Fruit fly (Drosophila melanogaster) whole organism, prepupa: ENCODE measurements around the gene CG2818.

Experiments
- Blimp-1 ChIP-seq: fragments of 200-800 bp; sonication (Bioruptor generic); optimal IDR thresholded peaks from 3 replicates; lab custom pipeline; 2017; ENCODE audit warnings: missing biosample characterization, missing genetic modification characterization, mild to moderate bottlenecking, moderate library complexity, missing genetic modification reagents
- CG10631 ChIP-seq: fragments of 200-800 bp; sonication (Bioruptor generic); optimal IDR thresholded peaks from 2 replicates; lab custom pipeline; 2016; ENCODE audit warnings: missing biosample characterization, missing genetic modification characterization
- CG11294 ChIP-seq: fragments of 200-800 bp; sonication (Bioruptor generic); IDR thresholded peaks from 2 replicates; pipeline ENCODE4 v1.3.6; 2022; ENCODE audit warnings: missing biosample characterization, missing genetic modification characterization
- CG11762 ChIP-seq: fragments of 200-800 bp; sonication (Bioruptor generic); optimal IDR thresholded peaks from 3 replicates; lab custom pipeline; 2016; ENCODE audit warnings: missing biosample characterization, missing genetic modification characterization; ENCODE audit not compliant: insufficient read depth
- CG11902 ChIP-seq: fragments of 200-800 bp; sonication (Bioruptor generic); optimal IDR thresholded peaks from 3 replicates; lab custom pipeline; 2016; ENCODE audit warnings: missing biosample characterization, missing genetic modification characterization
- CG15336 ChIP-seq: fragments of 200-800 bp; sonication (Bioruptor generic); IDR thresholded peaks from 2 replicates; pipeline ENCODE4 v1.3.6; 2022; ENCODE audit warnings: missing biosample characterization, missing genetic modification characterization
- CG1621 ChIP-seq: fragments of 200-800 bp; sonication (Bioruptor generic); optimal IDR thresholded peaks from 3 replicates; lab custom pipeline; 2018; ENCODE audit warnings: missing biosample characterization, mild to moderate bottlenecking, missing genetic modification characterization
- CG16779 ChIP-seq: fragments of 200-800 bp; sonication (Bioruptor generic); optimal IDR thresholded peaks from 3 replicates; lab custom pipeline; 2017; ENCODE audit warnings: missing biosample characterization, mild to moderate bottlenecking, missing genetic modification characterization
- CG3032 ChIP-seq: fragments of 200-800 bp; optimal IDR thresholded peaks from 2 replicates; lab custom pipeline; 2019; ENCODE audit warnings: missing biosample characterization, mild to moderate bottlenecking, missing genetic modification characterization, moderate library complexity
- CG32006 ChIP-seq: fragments of 200-800 bp; sonication (Bioruptor generic); optimal IDR thresholded peaks from 3 replicates; lab custom pipeline; 2017; ENCODE audit warnings: missing biosample characterization, mild to moderate bottlenecking, missing genetic modification characterization
- CG34406 ChIP-seq: fragments of 200-800 bp; sonication (Bioruptor generic); optimal IDR thresholded peaks from 3 replicates; lab custom pipeline; 2016; ENCODE audit warnings: missing biosample characterization, missing genetic modification characterization
- CG4318 ChIP-seq: fragments of 200-800 bp; sonication (Bioruptor generic); optimal IDR thresholded peaks from 3 replicates; lab custom pipeline; 2017; ENCODE audit warnings: missing biosample characterization, mild to moderate bottlenecking, missing genetic modification characterization
- CG6163 ChIP-seq: fragments of 200-800 bp; sonication (Bioruptor generic); IDR thresholded peaks from 3 replicates; pipeline ENCODE4 v1.3.6; 2022; ENCODE audit warnings: missing biosample characterization, missing genetic modification characterization
- CG6276 ChIP-seq: fragments of 200-800 bp; sonication (Bioruptor generic); optimal IDR thresholded peaks from 2 replicates; lab custom pipeline; 2017; ENCODE audit warnings: missing biosample characterization, mild to moderate bottlenecking, missing genetic modification characterization
- CG6792 ChIP-seq: fragments of 200-800 bp; sonication (Bioruptor generic); optimal IDR thresholded peaks from 3 replicates; lab custom pipeline; 2016; ENCODE audit warnings: missing biosample characterization, missing genetic modification characterization
- CG6808 ChIP-seq: fragments of 200-800 bp; sonication (Bioruptor generic); optimal IDR thresholded peaks from 3 replicates; lab custom pipeline; 2017; ENCODE audit warnings: missing biosample characterization, missing genetic modification characterization, mild to moderate bottlenecking, moderate library complexity, missing genetic modification reagents
- CG8119 ChIP-seq: fragments of 200-800 bp; sonication (Bioruptor generic); IDR thresholded peaks from 3 replicates; pipeline ENCODE4 v1.3.6; 2022; ENCODE audit warnings: missing biosample characterization, missing genetic modification characterization
- CG8319 ChIP-seq: fragments of 200-800 bp; sonication (Bioruptor generic); optimal IDR thresholded peaks from 3 replicates; lab custom pipeline; 2016; ENCODE audit warnings: missing biosample characterization, missing genetic modification characterization
- CG8632 ChIP-seq: fragments of 200-800 bp; sonication (Bioruptor generic); optimal IDR thresholded peaks from 3 replicates; lab custom pipeline; 2016; ENCODE audit warnings: missing biosample characterization, missing genetic modification characterization
- CG9139 ChIP-seq: fragments of 200-800 bp; sonication (Bioruptor generic); optimal IDR thresholded peaks from 3 replicates; lab custom pipeline; 2017; ENCODE audit warnings: missing biosample characterization, mild to moderate bottlenecking, missing genetic modification characterization
- Eip75B ChIP-seq: fragments of 200-800 bp; sonication (Bioruptor generic); optimal IDR thresholded peaks from 3 replicates; lab custom pipeline; 2016; ENCODE audit warnings: missing biosample characterization, missing genetic modification characterization
- Ets21C ChIP-seq: fragments of 200-800 bp; sonication (Bioruptor generic); optimal IDR thresholded peaks from 3 replicates; lab custom pipeline; 2016; ENCODE audit warnings: missing biosample characterization, missing genetic modification characterization
- Ets96B ChIP-seq: fragments of 200-800 bp; optimal IDR thresholded peaks from 2 replicates; lab custom pipeline; 2019; ENCODE audit warnings: missing biosample characterization, mild to moderate bottlenecking, missing genetic modification characterization, moderate library complexity
- Gug ChIP-seq: fragments of 200-800 bp; sonication (Bioruptor generic); IDR thresholded peaks from 2 replicates; pipeline ENCODE4 v1.3.6; 2022; ENCODE audit warnings: missing biosample characterization, missing genetic modification characterization
- Hr39 ChIP-seq: fragments of 200-800 bp; sonication (Bioruptor generic); optimal IDR thresholded peaks from 2 replicates; lab custom pipeline; 2016; ENCODE audit warnings: missing biosample characterization, missing genetic modification characterization
- Hr4 ChIP-seq: fragments of 200-800 bp; sonication (Bioruptor generic); optimal IDR thresholded peaks from 3 replicates; lab custom pipeline; 2016; ENCODE audit warnings: missing biosample characterization, missing genetic modification characterization
- Smox ChIP-seq: fragments of 200-800 bp; sonication (Bioruptor generic); optimal IDR thresholded peaks from 3 replicates; lab custom pipeline; 2016; ENCODE audit warnings: missing biosample characterization, missing genetic modification characterization
- Sox14 ChIP-seq: fragments of 200-800 bp; sonication (Bioruptor generic); optimal IDR thresholded peaks from 3 replicates; lab custom pipeline; 2016; ENCODE audit warnings: missing biosample characterization, missing genetic modification characterization
- Sox15 ChIP-seq: fragments of 200-800 bp; sonication (Bioruptor generic); optimal IDR thresholded peaks from 3 replicates; lab custom pipeline; 2016; ENCODE audit warnings: missing biosample characterization, missing genetic modification characterization
- achi ChIP-seq: fragments of 200-800 bp; sonication (Bioruptor generic); optimal IDR thresholded peaks from 3 replicates; lab custom pipeline; 2016; ENCODE audit warnings: missing biosample characterization, missing genetic modification characterization
- acj6 ChIP-seq: fragments of 200-800 bp; sonication (Bioruptor generic); optimal IDR thresholded peaks from 3 replicates; lab custom pipeline; 2016; ENCODE audit warnings: missing biosample characterization, missing genetic modification characterization
- dac ChIP-seq: fragments of 200-800 bp; sonication (Bioruptor generic); optimal IDR thresholded peaks from 2 replicates; lab custom pipeline; 2017; ENCODE audit warnings: missing biosample characterization, mild to moderate bottlenecking, missing genetic modification characterization
- dsx ChIP-seq: fragments of 200-800 bp; optimal IDR thresholded peaks from 3 replicates; lab custom pipeline; 2019; ENCODE audit warnings: missing biosample characterization, mild to moderate bottlenecking, missing genetic modification characterization, moderate library complexity; ENCODE audit not compliant: poor library complexity, severe bottlenecking
- fkh ChIP-seq: fragments of 200-800 bp; sonication (Bioruptor generic); optimal IDR thresholded peaks from 3 replicates; lab custom pipeline; 2017; ENCODE audit warnings: missing biosample characterization, mild to moderate bottlenecking, missing genetic modification characterization, moderate library complexity
- lz ChIP-seq: fragments of 200-800 bp; sonication (Bioruptor generic); optimal IDR thresholded peaks from 3 replicates; lab custom pipeline; 2016; ENCODE audit warnings: missing biosample characterization, missing genetic modification characterization
- pdm3 ChIP-seq: fragments of 200-800 bp; sonication (Bioruptor generic); optimal IDR thresholded peaks from 3 replicates; lab custom pipeline; 2016; ENCODE audit warnings: missing biosample characterization, missing genetic modification characterization
- salr ChIP-seq, 2 experiments: fragments of 200-800 bp; sonication (Bioruptor generic); optimal IDR thresholded peaks; 3 replicates each; lab custom pipeline; 2016 to 2018; ENCODE audit warnings: missing biosample characterization in 2 of 2, missing genetic modification characterization in 2 of 2, mild to moderate bottlenecking in 1 of 2
- spab ChIP-seq: fragments of 200-800 bp; sonication (Bioruptor generic); optimal IDR thresholded peaks from 2 replicates; lab custom pipeline; 2017; ENCODE audit warnings: missing biosample characterization, mild to moderate bottlenecking, missing genetic modification characterization, missing genetic modification reagents
- ss ChIP-seq, 2 experiments: fragments of 200-800 bp; sonication (Bioruptor generic); optimal IDR thresholded peaks; 2 replicates in 1 of 2; 3 replicates in 1 of 2; lab custom pipeline; 2017 to 2018; ENCODE audit warnings: mild to moderate bottlenecking in 2 of 2, missing biosample characterization in 2 of 2, missing genetic modification characterization in 2 of 2, moderate library complexity in 1 of 2
- vri ChIP-seq: fragments of 200-800 bp; sonication (Bioruptor generic); optimal IDR thresholded peaks from 3 replicates; lab custom pipeline; 2016; ENCODE audit warnings: missing biosample characterization, mild to moderate bottlenecking, missing genetic modification characterization

Gene CG2818

DNA sequence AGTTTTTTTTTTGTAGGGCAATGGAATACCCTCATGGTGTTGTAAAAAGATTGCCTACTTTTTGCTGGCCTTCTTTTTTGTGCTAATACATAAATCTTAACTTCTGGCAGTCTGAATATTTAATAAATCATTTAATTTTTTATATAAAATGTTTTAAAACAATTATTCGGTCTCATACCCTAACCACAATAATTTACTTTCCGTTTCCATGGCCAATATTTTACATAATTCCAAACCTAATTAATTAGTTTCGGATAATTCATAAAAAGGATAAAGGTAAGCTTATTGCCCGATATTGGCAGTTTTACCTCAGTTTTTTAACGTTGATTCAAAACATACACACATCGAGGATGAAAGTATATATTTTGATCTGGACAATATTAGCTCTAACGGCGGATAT is 13.3 kb upstream of the CG2818 start, which contains the start of gene CG42465:
Gene CG42465, plus strand, starts transcription at position 301 of the 400 bp plus-strand sequence.
- TF ChIP-seq CG1621 (tag; lab: Kevin White, UChicago) (no peak), lz (GFP tag; lab: Kevin White, UChicago) (no peak), Eip75B (no peak)

DNA sequence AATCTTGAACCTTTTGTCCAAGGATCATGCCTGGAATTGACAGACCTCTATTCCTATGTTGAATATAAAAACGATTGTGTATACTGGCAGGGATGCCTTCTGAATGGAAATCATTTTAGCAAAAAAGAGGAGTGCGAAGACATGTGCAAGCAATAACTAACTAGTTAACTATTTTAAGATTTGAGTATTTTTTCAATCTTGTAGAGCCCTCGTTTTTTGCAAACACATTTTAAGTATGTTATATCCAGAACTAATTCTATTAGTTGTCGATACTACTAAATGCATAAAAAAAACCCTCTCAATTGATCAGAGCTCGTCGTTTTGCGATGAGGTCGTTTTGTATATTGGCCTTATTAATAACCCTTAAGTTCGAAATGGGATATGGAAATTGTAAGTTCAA is 12.8 kb upstream of the CG2818 start, which contains the start of gene Sfp24C1:
Gene Sfp24C1, plus strand, starts transcription at position 301 of the 400 bp plus-strand sequence.
- TF ChIP-seq CG16779 (tag; lab: Kevin White, UChicago), result no peak
- no peak for TF ChIP-seq CG8632 (GFP tag; lab: Kevin White, UChicago)
- TF ChIP-seq CG6792 (GFP tag; lab: Kevin White, UChicago), result no peak
- no peak for TF ChIP-seq Ets96B (tag; lab: Kevin White, UChicago)
- no peak for TF ChIP-seq Sox14 (GFP tag; lab: Kevin White, UChicago)
- TF ChIP-seq CG10631 (GFP tag; lab: Kevin White, UChicago), result no peak
- no peak for TF ChIP-seq achi (GFP tag; lab: Kevin White, UChicago)
- no peak for TF ChIP-seq CG6163 (GFP tag; lab: Robert Waterston, UW)
- no peak for TF ChIP-seq vri
- TF ChIP-seq lz (GFP tag; lab: Kevin White, UChicago), result no peak
- no peak for TF ChIP-seq CG6276
- TF ChIP-seq CG15336 (GFP tag; lab: Robert Waterston, UW), result no peak
- TF ChIP-seq fkh (GFP tag; lab: Kevin White, UChicago), result no peak
- no peak for TF ChIP-seq CG9139 (GFP tag; lab: Kevin White, UChicago)
- no peak for TF ChIP-seq acj6
- TF ChIP-seq, all 60 proteins: peak for 0

DNA sequence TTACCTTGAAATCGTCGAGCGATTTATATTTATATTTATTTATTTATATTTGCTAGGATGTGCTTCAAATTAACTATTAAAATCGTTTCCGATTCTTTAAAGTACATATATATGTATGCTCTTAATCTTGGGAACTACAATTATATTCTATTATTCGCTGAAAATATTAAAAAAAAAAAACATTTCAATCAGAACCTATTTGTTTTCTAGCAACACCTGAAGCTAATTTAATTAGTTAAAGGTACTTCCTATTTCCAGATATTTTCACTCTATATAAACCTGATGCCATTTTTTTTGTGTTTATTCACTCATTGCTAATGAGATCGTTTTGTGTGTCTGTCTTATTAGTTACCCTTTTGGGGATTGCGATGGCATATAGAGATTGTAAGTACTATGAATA is 12.2 kb upstream of the CG2818 start, which contains the start of gene CG42467:
Gene CG42467, plus strand, starts transcription at position 301 of the 400 bp plus-strand sequence.
- TF ChIP-seq Eip75B (no peak), CG6808 (GFP tag; lab: Kevin White, UChicago) (no peak), CG32006 (no peak), CG3032 (tag; lab: Kevin White, UChicago) (no peak), CG9139 (GFP tag; lab: Kevin White, UChicago) (no peak), Hr4 (GFP tag; lab: Kevin White, UChicago) (no peak), pdm3 (GFP tag; lab: Kevin White, UChicago) (no peak), dsx (no peak), spab (no peak)

DNA sequence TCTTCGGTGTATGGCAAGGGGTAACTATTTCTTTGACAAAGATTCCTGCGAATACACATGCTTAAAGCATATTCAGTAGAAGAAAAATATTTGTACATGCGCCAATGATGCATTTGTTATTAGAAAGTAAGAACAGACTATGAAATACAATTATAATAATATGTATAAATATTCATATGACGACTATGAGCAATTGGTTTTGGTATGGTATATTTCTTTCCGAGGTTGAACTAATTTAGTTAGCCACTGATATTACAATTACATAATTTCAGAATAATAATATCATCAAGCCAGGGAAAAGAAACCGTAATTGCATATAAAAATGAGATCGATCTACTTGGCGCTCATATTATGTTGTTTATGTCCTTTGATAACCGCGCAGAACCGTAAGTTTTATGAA is 11.6 kb upstream of the CG2818 start, which contains the start of gene CG43145:
Gene CG43145, plus strand, starts transcription at position 301 of the 400 bp plus-strand sequence.
- TF ChIP-seq Ets21C (no peak), CG32006 (no peak), salr (GFP tag; optimal IDR thresholded peaks at IDR 0.05; lab: Kevin White, UChicago) (no peak), CG34406 (GFP tag; lab: Kevin White, UChicago) (no peak), spab (no peak), dac (GFP tag; lab: Kevin White, UChicago) (no peak), Eip75B (no peak), Hr39 (no peak)

DNA sequence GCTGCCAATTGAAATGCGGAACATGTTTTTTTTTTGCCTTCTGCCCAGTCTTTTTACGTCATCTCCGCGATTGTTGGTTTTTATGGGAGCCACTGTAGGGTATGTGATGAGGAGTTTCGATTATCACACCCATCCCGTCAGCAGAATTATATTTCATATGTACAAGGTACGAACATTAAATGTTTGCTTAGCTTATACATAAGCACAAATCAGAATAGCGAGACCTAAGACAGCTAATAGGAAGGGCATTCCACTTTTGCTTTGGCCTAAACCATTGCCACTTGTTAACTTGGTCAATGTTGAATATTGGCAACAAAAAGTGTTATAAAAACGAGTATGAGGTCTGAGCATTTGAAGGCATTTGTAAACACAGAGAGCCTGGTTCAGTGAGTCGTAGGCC is 9.9 kb upstream of the CG2818 start, which contains the start of gene CG2816:
Gene CG2816, plus strand, starts transcription at position 400 of the 400 bp plus-strand sequence.
- TF ChIP-seq acj6 (peak; percentile 84), dac (GFP tag; lab: Kevin White, UChicago) (peak; percentile 68), Eip75B (peak; percentile 72), CG3032 (tag; lab: Kevin White, UChicago) (no peak), pdm3 (GFP tag; lab: Kevin White, UChicago) (peak; percentile 88), CG32006 (peak; percentile 86), Gug (GFP tag; lab: Robert Waterston, UW) (peak; percentile 90), salr (GFP tag; optimal IDR thresholded peaks at IDR 0.05; lab: Kevin White, UChicago) (peak; percentile 32 to 79), Blimp-1 (GFP tag; lab: Kevin White, UChicago) (peak; percentile 54), Sox14 (GFP tag; lab: Kevin White, UChicago) (peak; percentile 88), Sox15 (GFP tag; lab: Kevin White, UChicago) (peak; percentile 76), CG9139 (GFP tag; lab: Kevin White, UChicago) (no peak), CG4318 (GFP tag; lab: Kevin White, UChicago) (peak; percentile 67), CG8119 (GFP tag; lab: Robert Waterston, UW) (peak; percentile 95), CG11902 (GFP tag; lab: Kevin White, UChicago) (peak; percentile 76), CG11294 (GFP tag; lab: Robert Waterston, UW) (peak; percentile 92), Ets21C (peak; percentile 84), CG8319 (peak; percentile 28), ss (GFP tag; optimal IDR thresholded peaks at IDR 0.05; lab: Kevin White, UChicago) (peak in 1 of 2 experiments; percentile 54), CG15336 (GFP tag; lab: Robert Waterston, UW) (peak; percentile 93), Smox (GFP tag; lab: Kevin White, UChicago) (peak; percentile 82), fkh (GFP tag; lab: Kevin White, UChicago) (peak; percentile 11), CG16779 (tag; lab: Kevin White, UChicago) (peak; percentile 56), CG10631 (GFP tag; lab: Kevin White, UChicago) (peak; percentile 76), achi (GFP tag; lab: Kevin White, UChicago) (peak; percentile 77), Hr39 (peak; percentile 92), CG6276 (peak; percentile 90), Ets96B (tag; lab: Kevin White, UChicago) (no peak), CG11762 (GFP tag; lab: Kevin White, UChicago) (peak; percentile 70)
